Fruit fly (Drosophila melanogaster): ENCODE data around the gene Imp.

- TF ChIP-seq kay (GFP tag; ENCODE audit: borderline replicate concordance) (no peak), CG5204 (GFP tag; optimal IDR thresholded peaks at IDR 0.05) (no peak), CG11617 (GFP tag; optimal IDR thresholded peaks at IDR 0.05) (no peak), Clk (GFP tag; optimal IDR thresholded peaks at IDR 0.05) (no peak), pad (GFP tag; optimal IDR thresholded peaks at IDR 0.05) (no peak)
Measured at dm6 chrX:10857853-10858252, 33.8 kb upstream of the Imp start.

Measured in whole organism, adult.